Fruit fly (Drosophila melanogaster) whole organism, embryonic: ENCODE results near the gene CG43998.

ENCODE experiments used
- Adf1 ChIP-seq: fragments of 200-800 bp; sonication (Bioruptor generic); IDR thresholded peaks from 2 replicates; pipeline ENCODE4 v1.3.6; 2022; ENCODE audit warnings: missing biosample characterization, missing genetic modification characterization
- Asciz ChIP-seq: fragments of 200-800 bp; sonication (Bioruptor generic); optimal IDR thresholded peaks from 2 replicates; lab custom pipeline; 2017; ENCODE audit warnings: missing biosample characterization, mild to moderate bottlenecking, missing genetic modification characterization, missing genetic modification reagents
- CG11456 ChIP-seq: fragments of 200-800 bp; sonication (Bioruptor generic); IDR thresholded peaks from 3 replicates; pipeline ENCODE4 v1.3.6; 2022; ENCODE audit warnings: missing biosample characterization, missing genetic modification characterization
- CG11560 ChIP-seq: fragments of 200-800 bp; sonication (Bioruptor generic); IDR thresholded peaks from 3 replicates; pipeline ENCODE4 v1.3.6; 2022; ENCODE audit warnings: missing biosample characterization, missing genetic modification characterization
- CG11696 ChIP-seq: fragments of 200-800 bp; sonication (Bioruptor generic); IDR thresholded peaks from 2 replicates; pipeline ENCODE4 v1.3.6; 2022; ENCODE audit warnings: missing biosample characterization, missing genetic modification characterization
- CG12299 ChIP-seq: fragments of 200-800 bp; sonication (Bioruptor generic); optimal IDR thresholded peaks from 2 replicates; lab custom pipeline; 2018; ENCODE audit warnings: missing biosample characterization, mild to moderate bottlenecking, missing genetic modification characterization
- CG13424 ChIP-seq: fragments of 200-800 bp; sonication (Bioruptor generic); optimal IDR thresholded peaks from 2 replicates; lab custom pipeline; 2019; ENCODE audit warnings: missing biosample characterization, mild to moderate bottlenecking, missing genetic modification characterization, moderate library complexity
- CG14014 ChIP-seq: fragments of 200-800 bp; sonication (Bioruptor generic); IDR thresholded peaks from 2 replicates; pipeline ENCODE4 v1.3.6; 2022; ENCODE audit warnings: missing biosample characterization, missing genetic modification characterization
- CG14441 ChIP-seq: fragments of 200-800 bp; sonication (Bioruptor generic); IDR thresholded peaks from 2 replicates; pipeline ENCODE4 v1.3.6; 2022; ENCODE audit warnings: missing biosample characterization, missing genetic modification characterization
- CG17385 ChIP-seq: fragments of 200-800 bp; sonication (Bioruptor generic); optimal IDR thresholded peaks from 3 replicates; lab custom pipeline; 2018; ENCODE audit warnings: missing biosample characterization, mild to moderate bottlenecking, missing genetic modification characterization
- CG17568 ChIP-seq: fragments of 200-800 bp; sonication (Bioruptor generic); optimal IDR thresholded peaks from 2 replicates; lab custom pipeline; 2018; ENCODE audit warnings: missing biosample characterization, mild to moderate bottlenecking, missing genetic modification characterization, moderate library complexity
- CG1792 ChIP-seq: fragments of 200-800 bp; sonication (Bioruptor generic); optimal IDR thresholded peaks from 2 replicates; lab custom pipeline; 2016; ENCODE audit warnings: missing biosample characterization, missing genetic modification characterization
- CG18262 ChIP-seq: fragments of 200-800 bp; optimal IDR thresholded peaks from 3 replicates; lab custom pipeline; 2019; ENCODE audit warnings: missing biosample characterization, mild to moderate bottlenecking, missing genetic modification characterization, moderate library complexity
- CG18619 ChIP-seq: fragments of 200-800 bp; sonication (Bioruptor generic); optimal IDR thresholded peaks from 3 replicates; lab custom pipeline; 2017; ENCODE audit warnings: missing biosample characterization, mild to moderate bottlenecking, missing genetic modification characterization
- CG18764 ChIP-seq: fragments of 200-800 bp; sonication (Bioruptor generic); optimal IDR thresholded peaks from 3 replicates; lab custom pipeline; 2016; ENCODE audit warnings: missing biosample characterization, missing genetic modification characterization
- CG2199 ChIP-seq: fragments of 200-800 bp; sonication (Bioruptor generic); IDR thresholded peaks from 3 replicates; pipeline ENCODE4 v1.3.6; 2022; ENCODE audit warnings: missing biosample characterization, missing genetic modification characterization
- CG3838 ChIP-seq: fragments of 200-800 bp; sonication (Bioruptor generic); optimal IDR thresholded peaks from 3 replicates; lab custom pipeline; 2016; ENCODE audit warnings: missing biosample characterization, missing genetic modification characterization
- CG5180 ChIP-seq: fragments of 200-800 bp; sonication (Bioruptor generic); optimal IDR thresholded peaks from 3 replicates; lab custom pipeline; 2017; ENCODE audit warnings: missing biosample characterization, missing genetic modification characterization, mild to moderate bottlenecking, moderate library complexity, missing genetic modification reagents
- CG6683 ChIP-seq: fragments of 200-800 bp; sonication (Bioruptor generic); optimal IDR thresholded peaks from 2 replicates; lab custom pipeline; 2017; ENCODE audit warnings: missing biosample characterization, mild to moderate bottlenecking, missing genetic modification characterization, missing genetic modification reagents
- CG6854 ChIP-seq: fragments of 200-800 bp; sonication (Bioruptor generic); optimal IDR thresholded peaks from 3 replicates; lab custom pipeline; 2017; ENCODE audit warnings: missing biosample characterization, mild to moderate bottlenecking, missing genetic modification characterization
- CG8089 ChIP-seq: fragments of 200-800 bp; sonication (Bioruptor generic); optimal IDR thresholded peaks from 3 replicates; lab custom pipeline; 2016; ENCODE audit warnings: missing biosample characterization, missing genetic modification characterization
- CG8944 ChIP-seq: fragments of 200-800 bp; sonication (Bioruptor generic); optimal IDR thresholded peaks from 3 replicates; lab custom pipeline; 2016; ENCODE audit warnings: missing biosample characterization, missing genetic modification characterization
- CG9797 ChIP-seq: fragments of 200-800 bp; sonication (Bioruptor generic); optimal IDR thresholded peaks from 3 replicates; lab custom pipeline; 2018; ENCODE audit warnings: missing biosample characterization, mild to moderate bottlenecking, missing genetic modification characterization
- Chrac-16 ChIP-seq: fragments of 200-800 bp; sonication (Bioruptor generic); optimal IDR thresholded peaks from 3 replicates; lab custom pipeline; 2016; ENCODE audit warnings: missing biosample characterization, missing genetic modification characterization
- D19A ChIP-seq: fragments of 200-800 bp; optimal IDR thresholded peaks from 3 replicates; lab custom pipeline; 2019; ENCODE audit warnings: missing biosample characterization, mild to moderate bottlenecking, missing genetic modification characterization, moderate library complexity
- Deaf1 ChIP-seq: fragments of 200-800 bp; optimal IDR thresholded peaks from 3 replicates; lab custom pipeline; 2019; ENCODE audit warnings: missing biosample characterization, mild to moderate bottlenecking, missing genetic modification characterization, moderate library complexity
- Dref ChIP-seq: fragments of 200-800 bp; sonication (Bioruptor generic); IDR thresholded peaks from 2 replicates; pipeline ENCODE4 v1.3.6; 2022; ENCODE audit warnings: missing biosample characterization, missing genetic modification characterization
- Gsc ChIP-seq: fragments of 200-800 bp; sonication (Bioruptor generic); IDR thresholded peaks from 2 replicates; pipeline ENCODE4 v1.3.6; 2022; ENCODE audit warnings: missing biosample characterization, missing genetic modification characterization
- Gug ChIP-seq: fragments of 200-800 bp; sonication (Bioruptor generic); IDR thresholded peaks from 4 replicates; pipeline ENCODE4 v1.3.6; 2022; ENCODE audit warnings: missing biosample characterization, missing genetic modification characterization
- H2.0 ChIP-seq: fragments of 200-800 bp; sonication (Bioruptor generic); IDR thresholded peaks from 2 replicates; pipeline ENCODE4 v1.3.6; 2022; ENCODE audit warnings: missing biosample characterization, missing genetic modification characterization
- HmgD ChIP-seq: fragments of 200-800 bp; sonication (Bioruptor generic); optimal IDR thresholded peaks from 3 replicates; lab custom pipeline; 2016; ENCODE audit warnings: missing biosample characterization, missing genetic modification characterization
- Hr78 ChIP-seq, 2 experiments: fragments of 200-800 bp in 1 of 2; fragments of >200 bp in 1 of 2; sonication (Bioruptor generic) in 1 of 2; optimal IDR thresholded peaks; 2 replicates each; lab custom pipeline; 2017 to 2019; ENCODE audit warnings: missing biosample characterization in 2 of 2, missing genetic modification characterization in 2 of 2, mild to moderate bottlenecking in 1 of 2, moderate library complexity in 1 of 2
- Lpt ChIP-seq: fragments of >200 bp; optimal IDR thresholded peaks from 2 replicates; lab custom pipeline; 2018; ENCODE audit warnings: missing biosample characterization, missing genetic modification characterization
- Mes4 ChIP-seq: fragments of 200-800 bp; sonication (Bioruptor generic); optimal IDR thresholded peaks from 2 replicates; lab custom pipeline; 2016; ENCODE audit warnings: missing biosample characterization, missing genetic modification characterization
- Ptx1 ChIP-seq: fragments of 200-800 bp; sonication (Bioruptor generic); IDR thresholded peaks from 2 replicates; pipeline ENCODE4 v1.3.6; 2022; ENCODE audit warnings: missing biosample characterization, missing genetic modification characterization
- ab ChIP-seq: fragments of 200-800 bp; sonication (Bioruptor generic); optimal IDR thresholded peaks from 2 replicates; lab custom pipeline; 2016; ENCODE audit warnings: missing biosample characterization, missing genetic modification characterization
- ac ChIP-seq: fragments of 200-800 bp; sonication (Bioruptor generic); optimal IDR thresholded peaks from 3 replicates; lab custom pipeline; 2017; ENCODE audit warnings: missing biosample characterization, mild to moderate bottlenecking, missing genetic modification characterization
- corto ChIP-seq: fragments of 200-800 bp; sonication (Bioruptor generic); optimal IDR thresholded peaks from 2 replicates; lab custom pipeline; 2016; ENCODE audit warnings: missing biosample characterization, mild to moderate bottlenecking, missing genetic modification characterization, moderate library complexity
- dan ChIP-seq: fragments of 200-800 bp; sonication (Bioruptor generic); IDR thresholded peaks from 2 replicates; pipeline ENCODE4 v1.3.6; 2022; ENCODE audit warnings: missing biosample characterization, missing genetic modification characterization
- disco-r ChIP-seq: fragments of 200-800 bp; sonication (Bioruptor generic); optimal IDR thresholded peaks from 2 replicates; lab custom pipeline; 2016; ENCODE audit warnings: missing biosample characterization, missing genetic modification characterization
- emc ChIP-seq: fragments of 200-800 bp; sonication (Bioruptor generic); optimal IDR thresholded peaks from 2 replicates; lab custom pipeline; 2016; ENCODE audit warnings: missing biosample characterization, missing genetic modification characterization
- gce ChIP-seq: fragments of 200-800 bp; sonication (Bioruptor generic); IDR thresholded peaks from 3 replicates; pipeline ENCODE4 v1.3.6; 2022; ENCODE audit warnings: missing biosample characterization, missing genetic modification characterization
- gfzf ChIP-seq: fragments of 200-800 bp; sonication (Bioruptor generic); optimal IDR thresholded peaks from 2 replicates; lab custom pipeline; 2016; ENCODE audit warnings: missing biosample characterization, mild to moderate bottlenecking, missing genetic modification characterization, moderate library complexity
- gsb ChIP-seq: fragments of 200-800 bp; sonication (Bioruptor generic); IDR thresholded peaks from 2 replicates; pipeline ENCODE4 v1.3.6; 2022; ENCODE audit warnings: missing biosample characterization, missing genetic modification characterization
- h ChIP-seq: fragments of >200 bp; optimal IDR thresholded peaks from 2 replicates; lab custom pipeline; 2017
- hbn ChIP-seq: fragments of 200-800 bp; sonication (Bioruptor generic); IDR thresholded peaks from 2 replicates; pipeline ENCODE4 v1.3.6; 2022; ENCODE audit warnings: missing biosample characterization, missing genetic modification characterization; ENCODE audit not compliant: partially characterized antibody
- ken ChIP-seq: fragments of 200-800 bp; sonication (Bioruptor generic); IDR thresholded peaks from 3 replicates; pipeline ENCODE4 v1.3.6; 2022; ENCODE audit warnings: missing biosample characterization, missing genetic modification characterization
- nerfin-1 ChIP-seq: fragments of 200-800 bp; sonication (Bioruptor generic); optimal IDR thresholded peaks from 3 replicates; lab custom pipeline; 2019; ENCODE audit warnings: missing biosample characterization, mild to moderate bottlenecking, missing genetic modification characterization, moderate library complexity
- pzg ChIP-seq: fragments of 200-800 bp; sonication (Bioruptor generic); optimal IDR thresholded peaks from 3 replicates; lab custom pipeline; 2018; ENCODE audit warnings: missing biosample characterization, mild to moderate bottlenecking, missing genetic modification characterization, moderate library complexity
- sisA ChIP-seq: fragments of 200-800 bp; sonication (Bioruptor generic); IDR thresholded peaks from 2 replicates; pipeline ENCODE4 v1.3.6; 2022; ENCODE audit warnings: missing biosample characterization, missing genetic modification characterization
- slbo ChIP-seq: fragments of 200-800 bp; sonication (Bioruptor generic); IDR thresholded peaks from 2 replicates; pipeline ENCODE4 v1.3.6; 2022; ENCODE audit warnings: missing biosample characterization, missing genetic modification characterization
- slp2 ChIP-seq: fragments of 200-800 bp; sonication (Bioruptor generic); optimal IDR thresholded peaks from 2 replicates; lab custom pipeline; 2016; ENCODE audit warnings: missing biosample characterization, missing genetic modification characterization
- tgo ChIP-seq: fragments of 200-800 bp; sonication (Bioruptor generic); IDR thresholded peaks from 3 replicates; pipeline ENCODE4 v1.3.6; 2022; ENCODE audit warnings: missing biosample characterization, missing genetic modification characterization

Gene CG43998

dm6 chr3R:23927429-23927828 is 1.4 kb downstream of the CG43998 start, which contains the start of gene CG13601 (continued):
- TF ChIP-seq ab (GFP tag; lab: Kevin White, UChicago) (no peak), D19A (tag; lab: Kevin White, UChicago) (peak; percentile 48), tgo (GFP tag; lab: Robert Waterston, UW) (no peak), CG2199 (GFP tag; lab: Robert Waterston, UW) (no peak), Deaf1 (tag; lab: Kevin White, UChicago) (no peak), Dref (GFP tag; lab: Robert Waterston, UW) (peak; percentile 41; the same call in 1 of the 2 replicates), hbn (peak; percentile 82), CG5180 (GFP tag; lab: Kevin White, UChicago) (no peak), CG12299 (tag; lab: Kevin White, UChicago) (no peak), disco-r (GFP tag; lab: Kevin White, UChicago) (no peak), Gsc (GFP tag; lab: Robert Waterston, UW) (no peak), CG13424 (peak; percentile 47), slp2 (no peak), CG18262 (peak; percentile 26), CG1792 (no peak), H2.0 (GFP tag; lab: Robert Waterston, UW) (peak; percentile 24; the same call in 1 of the 2 replicates), Lpt (no peak), Mes4 (no peak), CG14441 (GFP tag; lab: Robert Waterston, UW) (no peak), gce (GFP tag; lab: Robert Waterston, UW) (no peak), CG6854 (GFP tag; lab: Kevin White, UChicago) (no peak), CG3838 (no peak), CG18764 (GFP tag; lab: Kevin White, UChicago) (no peak), CG17568 (GFP tag; lab: Kevin White, UChicago) (no peak), ac (GFP tag; lab: Kevin White, UChicago) (no peak), CG11696 (no peak), sisA (GFP tag; lab: Robert Waterston, UW) (no peak), CG8089 (GFP tag; lab: Kevin White, UChicago) (no peak), Asciz (GFP tag; lab: Kevin White, UChicago) (no peak), slbo (GFP tag; lab: Robert Waterston, UW) (peak; percentile 77), CG11560 (tag; lab: Robert Waterston, UW) (no peak), gsb (no peak), emc (GFP tag; lab: Kevin White, UChicago) (no peak), CG9797 (GFP tag; lab: Kevin White, UChicago) (no peak), HmgD (no peak), CG18619 (GFP tag; lab: Kevin White, UChicago) (no peak), Gug (GFP tag; lab: Robert Waterston, UW) (peak; percentile 56; the same call in 1 of the 4 replicates), CG17385 (GFP tag; lab: Kevin White, UChicago) (no peak), CG14014 (GFP tag; lab: Robert Waterston, UW) (peak; percentile 37; the same call in 1 of the 2 replicates), ken (GFP tag; lab: Robert Waterston, UW) (no peak), Ptx1 (0 out of 2 replicates have a peak, but pooled peaks have one; percentile 37), Adf1 (GFP tag; lab: Robert Waterston, UW) (no peak), h (no peak), gfzf (no peak), CG8944 (GFP tag; lab: Kevin White, UChicago) (no peak), CG11456 (GFP tag; lab: Robert Waterston, UW) (peak; percentile 64; the same call in 2 of the 3 replicates), Hr78 (GFP tag; optimal IDR thresholded peaks at IDR 0.05; lab: Kevin White, UChicago) (no peak), corto (GFP tag; lab: Kevin White, UChicago) (no peak), pzg (GFP tag; lab: Kevin White, UChicago) (peak; percentile 50), Chrac-16 (GFP tag; lab: Kevin White, UChicago) (peak; percentile 39), nerfin-1 (tag; lab: Kevin White, UChicago) (peak; percentile 17), CG6683 (no peak), dan (GFP tag; lab: Robert Waterston, UW) (no peak)
